Fruit fly (Drosophila melanogaster) whole organism, embryonic: Measurements from ENCODE around the gene foxo.

Experiments used
- CG10274 ChIP-seq: fragments of 200-800 bp; sonication (Bioruptor generic); optimal IDR thresholded peaks from 3 replicates; lab custom pipeline; 2017; ENCODE audit warnings: missing biosample characterization, mild to moderate bottlenecking, missing genetic modification characterization
- CG11247 ChIP-seq: fragments of 200-800 bp; sonication (Bioruptor generic); IDR thresholded peaks from 2 replicates; pipeline ENCODE4 v1.3.6; 2022; ENCODE audit warnings: missing biosample characterization, missing genetic modification characterization
- CG1602 ChIP-seq: fragments of 200-800 bp; sonication (Bioruptor generic); optimal IDR thresholded peaks from 3 replicates; lab custom pipeline; 2016; ENCODE audit warnings: missing biosample characterization, missing genetic modification characterization
- CG3726 ChIP-seq: fragments of 200-800 bp; sonication (Bioruptor generic); IDR thresholded peaks from 3 replicates; pipeline ENCODE4, ENCODE4 v1.3.6; 2022; ENCODE audit warnings: missing biosample characterization, missing genetic modification characterization
- CG7786 ChIP-seq: fragments of 200-800 bp; sonication (Bioruptor generic); optimal IDR thresholded peaks from 2 replicates; lab custom pipeline; 2016; ENCODE audit warnings: missing biosample characterization, missing genetic modification characterization
- Spps ChIP-seq: fragments of 200-800 bp; sonication (Bioruptor generic); optimal IDR thresholded peaks from 2 replicates; lab custom pipeline; 2018; ENCODE audit warnings: missing biosample characterization, mild to moderate bottlenecking, missing genetic modification characterization
- ci ChIP-seq: fragments of 200-800 bp; sonication (Bioruptor generic); IDR thresholded peaks from 3 replicates; pipeline ENCODE4 v1.3.6; 2022; ENCODE audit warnings: missing biosample characterization, missing genetic modification characterization
- dan ChIP-seq: fragments of 200-800 bp; sonication (Bioruptor generic); IDR thresholded peaks from 2 replicates; pipeline ENCODE4 v1.3.6; 2022; ENCODE audit warnings: missing biosample characterization, missing genetic modification characterization
- lab ChIP-seq: fragments of 200-800 bp; sonication (Bioruptor generic); optimal IDR thresholded peaks from 3 replicates; lab custom pipeline; 2017; ENCODE audit warnings: missing biosample characterization, missing genetic modification characterization, mild to moderate bottlenecking, moderate library complexity, missing genetic modification reagents
- lola ChIP-seq, 3 experiments: fragments of >200 bp in 2 of 3; fragments of 200-800 bp in 1 of 3; sonication (Bioruptor generic) in 1 of 3; optimal IDR thresholded peaks; 2 replicates each; lab custom pipeline; 2017 to 2019; ENCODE audit warnings: missing biosample characterization in 3 of 3, missing genetic modification characterization in 3 of 3, mild to moderate bottlenecking in 1 of 3, moderate library complexity in 1 of 3
- luna ChIP-seq: fragments of 200-800 bp; sonication (Bioruptor generic); optimal IDR thresholded peaks from 2 replicates; lab custom pipeline; 2016; ENCODE audit warnings: missing biosample characterization, missing genetic modification characterization
- sr ChIP-seq: fragments of 200-800 bp; sonication (Bioruptor generic); IDR thresholded peaks from 3 replicates; pipeline ENCODE4 v1.3.6; 2022; ENCODE audit warnings: missing biosample characterization, missing genetic modification characterization
- tx ChIP-seq: fragments of 200-800 bp; sonication (Bioruptor generic); optimal IDR thresholded peaks from 2 replicates; lab custom pipeline; 2016; ENCODE audit warnings: missing biosample characterization, missing genetic modification characterization

- TF ChIP-seq CG1602 (GFP tag; lab: Kevin White, UChicago) (no peak), lola (GFP tag; optimal IDR thresholded peaks at IDR 0.05; lab: Kevin White, UChicago) (no peak), lab (GFP tag; lab: Kevin White, UChicago) (no peak), tx (GFP tag; lab: Kevin White, UChicago) (no peak), luna (GFP tag; lab: Kevin White, UChicago) (no peak), sr (GFP tag; lab: Robert Waterston, UW) (no peak), CG10274 (GFP tag; lab: Kevin White, UChicago) (no peak), Spps (no peak), CG3726 (GFP tag; lab: Robert Waterston, UW) (no peak), CG11247 (no peak), CG7786 (GFP tag; lab: Kevin White, UChicago) (no peak), ci (GFP tag; lab: Robert Waterston, UW) (no peak), dan (GFP tag; lab: Robert Waterston, UW) (no peak)
Observed at dm6 chr3R:14097980-14098379, 41.2 kb downstream of the foxo start, which contains the start of gene CG9920.
